Fruit fly (Drosophila melanogaster) whole organism: ENCODE data around the gene Eip93F.

Source experiments
- EcR ChIP-seq, 2 experiments: fragments of >200 bp; optimal IDR thresholded peaks; 2 replicates each; lab custom pipeline; 2017; ENCODE audit warnings: missing biosample characterization in 2 of 2, missing genetic modification characterization in 2 of 2, missing genetic modification reagents in 2 of 2
- pan ChIP-seq: fragments of >200 bp; optimal IDR thresholded peaks from 2 replicates; lab custom pipeline; 2017

dm6 chr3R:21992909-21993308 is 44.0 kb downstream of the Eip93F start:
- no peak for TF ChIP-seq pan (lab: Kevin White, UChicago)
- no peak for TF ChIP-seq EcR (GFP tag; optimal IDR thresholded peaks at IDR 0.05; lab: Kevin White, UChicago)
